Fruit fly (Drosophila melanogaster): ENCODE data around the gene aus.
A peak's percentile ranks its signal among the peaks of the same experiment; 100 is the strongest.

The aus gene

dm6 chr3R:21376859-21377607 lies 27.6 kb upstream of the aus start (continued):
- TF ChIP-seq CG17568 (GFP tag; optimal IDR thresholded peaks at IDR 0.05), result no peak
- no peak for TF ChIP-seq az2 (GFP tag; optimal IDR thresholded peaks at IDR 0.05)
- peak; percentile 84 for TF ChIP-seq CG34224 (GFP tag; IDR thresholded peaks at IDR 0.05; ENCODE audit: partially characterized antibody)
- TF ChIP-seq CG8388 (GFP tag; optimal IDR thresholded peaks at IDR 0.05), result no peak
- no peak for TF ChIP-seq CG6765 (GFP tag; optimal IDR thresholded peaks at IDR 0.05)
- TF ChIP-seq lilli (GFP tag; optimal IDR thresholded peaks at IDR 0.05), result peak; percentile 40
- no peak for TF ChIP-seq CG14050 (GFP tag; IDR thresholded peaks at IDR 0.05)
- no peak for TF ChIP-seq Dfd (GFP tag; optimal IDR thresholded peaks at IDR 0.05)
- TF ChIP-seq NC2β (GFP tag; optimal IDR thresholded peaks at IDR 0.05), result no peak
- no peak for TF ChIP-seq CG7357 (GFP tag; IDR thresholded peaks at IDR 0.05)
- no peak for TF ChIP-seq CG16815 (GFP tag; optimal IDR thresholded peaks at IDR 0.05)
- no peak for TF ChIP-seq gem (tag; optimal IDR thresholded peaks at IDR 0.05)
- peak; percentile 87 for TF ChIP-seq knrl (GFP tag; IDR thresholded peaks at IDR 0.05; ENCODE audit: partially characterized antibody)
- TF ChIP-seq Dad (GFP tag; optimal IDR thresholded peaks at IDR 0.05), result no peak
- TF ChIP-seq gcm (GFP tag; optimal IDR thresholded peaks at IDR 0.05), result no peak
- TF ChIP-seq sc (optimal IDR thresholded peaks at IDR 0.05), result no peak
- TF ChIP-seq sc (GFP tag; optimal IDR thresholded peaks at IDR 0.05), result no peak
- no peak for TF ChIP-seq stc (GFP tag; IDR thresholded peaks at IDR 0.05)
- peak; percentile 33; the same call in 1 of the 2 replicates for TF ChIP-seq CG9932 (GFP tag; IDR thresholded peaks at IDR 0.05)
- TF ChIP-seq Abd-B (GFP tag; optimal IDR thresholded peaks at IDR 0.05), result no peak
- TF ChIP-seq slp2 (GFP tag; optimal IDR thresholded peaks at IDR 0.05), result no peak
- TF ChIP-seq CG18599 (GFP tag; optimal IDR thresholded peaks at IDR 0.05), result no peak
- no peak for TF ChIP-seq cwo (GFP tag; optimal IDR thresholded peaks at IDR 0.05)
- TF ChIP-seq Side (GFP tag; optimal IDR thresholded peaks at IDR 0.05), result no peak
- no peak for TF ChIP-seq gcm2 (GFP tag; optimal IDR thresholded peaks at IDR 0.05)
- TF ChIP-seq CG12071 (GFP tag; optimal IDR thresholded peaks at IDR 0.05), result no peak
- no peak for TF ChIP-seq ewg (GFP tag; optimal IDR thresholded peaks at IDR 0.05)
- no peak for TF ChIP-seq CG4360 (GFP tag; IDR thresholded peaks at IDR 0.05)
- no peak for TF ChIP-seq CG3838 (GFP tag; optimal IDR thresholded peaks at IDR 0.05)
- no peak for TF ChIP-seq pan (optimal IDR thresholded peaks at IDR 0.05)
- no peak for TF ChIP-seq pan (GFP tag; optimal IDR thresholded peaks at IDR 0.05 in 1 of 2, IDR thresholded peaks at IDR 0.05 in 1 of 2)
- TF ChIP-seq odd (GFP tag; optimal IDR thresholded peaks at IDR 0.05), result peak; percentile 30
- peak; percentile 0 for TF ChIP-seq NC2α (GFP tag; optimal IDR thresholded peaks at IDR 0.05)
- TF ChIP-seq Six4 (GFP tag; optimal IDR thresholded peaks at IDR 0.05), result no peak
- TF ChIP-seq CG13775 (GFP tag; optimal IDR thresholded peaks at IDR 0.05), result no peak
- no peak for TF ChIP-seq ranshi (GFP tag; IDR thresholded peaks at IDR 0.05)
- TF ChIP-seq al (GFP tag; IDR thresholded peaks at IDR 0.05), result no peak
- TF ChIP-seq sr (GFP tag; IDR thresholded peaks at IDR 0.05), result no peak
- TF ChIP-seq CG5953 (GFP tag; IDR thresholded peaks at IDR 0.05), result no peak
- TF ChIP-seq Jarid2 (GFP tag; optimal IDR thresholded peaks at IDR 0.05), result peak; percentile 41
- no peak for TF ChIP-seq dati (GFP tag; IDR thresholded peaks at IDR 0.05)
- no peak for TF ChIP-seq Ravus (GFP tag; IDR thresholded peaks at IDR 0.05)
- no peak for TF ChIP-seq jing (GFP tag; optimal IDR thresholded peaks at IDR 0.05)
- peak; percentile 19 for TF ChIP-seq Lhr (GFP tag; optimal IDR thresholded peaks at IDR 0.05)
- no peak for TF ChIP-seq fd64A (GFP tag; optimal IDR thresholded peaks at IDR 0.05)
- TF ChIP-seq cg (GFP tag; optimal IDR thresholded peaks at IDR 0.05), result no peak
- no peak for TF ChIP-seq wek (GFP tag; optimal IDR thresholded peaks at IDR 0.05)
- no peak for TF ChIP-seq lab (GFP tag; optimal IDR thresholded peaks at IDR 0.05)
- TF ChIP-seq ERR (GFP tag; optimal IDR thresholded peaks at IDR 0.05), result no peak
- TF ChIP-seq chinmo (GFP tag; IDR thresholded peaks at IDR 0.05; ENCODE audit: partially characterized antibody), result peak; percentile 74; the same call in 3 of the 4 replicates

Data from whole organism, embryonic.